Worm (Caenorhabditis elegans) whole organism, L4 larva: ENCODE data around the gene cup-16.

Experiments
- R02D3.7 ChIP-seq: fragments of 150-350 bp; sonication (generic microtip); optimal IDR thresholded peaks from 3 replicates; lab custom pipeline; 2014; ENCODE audit warnings: missing biosample characterization, missing genetic modification characterization
- T20F7.1 ChIP-seq: fragments of 200-800 bp; sonication (Bioruptor generic); optimal IDR thresholded peaks from 2 replicates; lab custom pipeline; 2018; ENCODE audit warnings: mild to moderate bottlenecking, missing genetic modification characterization, missing compliant biosample characterization
- T26A8.4 ChIP-seq: fragments of 200-800 bp; sonication (Bioruptor generic); IDR thresholded peaks from 2 replicates; pipeline ENCODE4 v1.3.6; 2022; ENCODE audit warnings: missing genetic modification characterization, missing compliant biosample characterization
- Y48G9A.11 ChIP-seq: fragments of 200-800 bp; sonication (Bioruptor generic); IDR thresholded peaks from 2 replicates; pipeline ENCODE4 v1.3.6; 2022; ENCODE audit warnings: missing genetic modification reagents, missing genetic modification characterization, missing compliant biosample characterization
- aha-1 ChIP-seq: fragments of 150-350 bp; peaks from one replicate; lab custom pipeline; 2014; ENCODE audit warnings: missing biosample characterization, missing genetic modification characterization
- ceh-20 ChIP-seq: fragments of 200-800 bp; sonication (Bioruptor generic); IDR thresholded peaks from 2 replicates; pipeline ENCODE4 v1.3.6; 2022; ENCODE audit warnings: missing genetic modification reagents, missing genetic modification characterization, missing compliant biosample characterization
- ceh-44 ChIP-seq: fragments of 200-800 bp; sonication (Bioruptor generic); IDR thresholded peaks from 2 replicates; pipeline ENCODE4 v1.3.6; 2022; ENCODE audit warnings: missing genetic modification reagents, missing genetic modification characterization, missing compliant biosample characterization
- cey-2 ChIP-seq: sonication (generic microtip); optimal IDR thresholded peaks from 3 replicates; lab custom pipeline; 2017; ENCODE audit warnings: missing genetic modification characterization, mild to moderate bottlenecking, missing compliant biosample characterization, antibody characterized with exemption, borderline replicate concordance; ENCODE audit not compliant: insufficient read depth
- daf-16 ChIP-seq, 3 experiments: sonication (generic microtip); optimal IDR thresholded peaks; 2 replicates each; lab custom pipeline; 2016 to 2017; ENCODE audit warnings: missing genetic modification characterization in 3 of 3, missing genetic modification reagents in 3 of 3, mild to moderate bottlenecking in 2 of 3, missing compliant biosample characterization in 2 of 3, missing biosample characterization in 1 of 3, moderate library complexity in 1 of 3
- daf-19 ChIP-seq: fragments of 200-800 bp; sonication (Bioruptor generic); conservative IDR thresholded peaks from 2 replicates; pipeline ENCODE4 v1.3.6; 2022; ENCODE audit warnings: missing genetic modification characterization, missing compliant biosample characterization
- dpl-1 ChIP-seq: fragments of 150-350 bp; optimal IDR thresholded peaks from 2 replicates; lab custom pipeline; 2014; ENCODE audit warnings: missing biosample characterization, missing genetic modification reagents, missing genetic modification characterization
- dve-1 ChIP-seq: sonication (generic microtip); optimal IDR thresholded peaks from 2 replicates; lab custom pipeline; 2017; ENCODE audit warnings: antibody characterized with exemption, mild to moderate bottlenecking, missing genetic modification characterization, missing compliant biosample characterization; ENCODE audit not compliant: insufficient read depth
- egl-43 ChIP-seq: fragments of 200-800 bp; sonication (Bioruptor generic); IDR thresholded peaks from 2 replicates; pipeline ENCODE4 v1.3.6; 2022; ENCODE audit warnings: missing genetic modification reagents, missing genetic modification characterization, missing compliant biosample characterization
- fkh-10 ChIP-seq: fragments of 150-350 bp; optimal IDR thresholded peaks from 2 replicates; lab custom pipeline; 2014; ENCODE audit warnings: missing biosample characterization, missing genetic modification reagents, missing genetic modification characterization
- hif-1 ChIP-seq, 2 experiments: sonication (generic microtip); optimal IDR thresholded peaks; 2 replicates each; lab custom pipeline; 2016 to 2017; ENCODE audit warnings: missing compliant biosample characterization in 2 of 2, missing genetic modification characterization in 2 of 2, missing genetic modification reagents in 2 of 2, missing genotype in 2 of 2, mild to moderate bottlenecking in 1 of 2
- hlh-11 ChIP-seq: fragments of 200-800 bp; sonication (Bioruptor generic); optimal IDR thresholded peaks from 2 replicates; lab custom pipeline; 2018; ENCODE audit warnings: mild to moderate bottlenecking, missing genetic modification characterization, missing compliant biosample characterization
- hlh-30 ChIP-seq: sonication (generic microtip); optimal IDR thresholded peaks from 2 replicates; lab custom pipeline; 2017; ENCODE audit warnings: antibody characterized with exemption, mild to moderate bottlenecking, missing genetic modification characterization, missing compliant biosample characterization; ENCODE audit not compliant: insufficient read depth
- hmg-1.1 ChIP-seq: fragments of 200-800 bp; sonication (Bioruptor generic); IDR thresholded peaks from 2 replicates; pipeline ENCODE4 v1.3.6; 2022; ENCODE audit warnings: missing genetic modification reagents, missing genetic modification characterization, missing compliant biosample characterization
- jun-1 ChIP-seq: fragments of 150-350 bp; optimal IDR thresholded peaks from 2 replicates; lab custom pipeline; 2014; ENCODE audit warnings: missing biosample characterization, missing genetic modification reagents, missing genetic modification characterization
- lin-1 ChIP-seq: fragments of 200-800 bp; sonication (Bioruptor generic); IDR thresholded peaks from 2 replicates; pipeline ENCODE4 v1.3.6; 2022; ENCODE audit warnings: missing genetic modification reagents, missing genetic modification characterization, missing compliant biosample characterization
- lin-13 ChIP-seq: fragments of 150-350 bp; optimal IDR thresholded peaks from 2 replicates; lab custom pipeline; 2014; ENCODE audit warnings: missing biosample characterization, missing genetic modification reagents, missing genetic modification characterization
- lin-39 ChIP-seq: fragments of 150-350 bp; optimal IDR thresholded peaks from 2 replicates; lab custom pipeline; 2014; ENCODE audit warnings: missing biosample characterization, missing genetic modification reagents, missing genetic modification characterization
- mdl-1 ChIP-seq, 2 experiments: fragments of 150-350 bp in 1 of 2; sonication (generic microtip) in 1 of 2; optimal IDR thresholded peaks; 2 replicates each; lab custom pipeline; 2014 to 2017; ENCODE audit warnings: missing biosample characterization in 2 of 2, missing genetic modification characterization in 2 of 2
- mes-2 ChIP-seq: sonication (generic microtip); optimal IDR thresholded peaks from 2 replicates; lab custom pipeline; 2016; ENCODE audit warnings: missing genotype, mild to moderate bottlenecking, missing genetic modification characterization, missing compliant biosample characterization; ENCODE audit not compliant: poor library complexity, severe bottlenecking
- mxl-2 ChIP-seq: fragments of 200-800 bp; sonication (Bioruptor generic); conservative IDR thresholded peaks from 2 replicates; pipeline ENCODE4 v1.3.6; 2022; ENCODE audit warnings: missing genetic modification reagents, missing genetic modification characterization, missing compliant biosample characterization
- mxl-3 ChIP-seq: fragments of 200-800 bp; sonication (Bioruptor generic); optimal IDR thresholded peaks from 2 replicates; lab custom pipeline; 2018; ENCODE audit warnings: mild to moderate bottlenecking, missing genetic modification characterization, missing compliant biosample characterization
- nhr-102 ChIP-seq: sonication (generic microtip); optimal IDR thresholded peaks from 2 replicates; lab custom pipeline; 2016; ENCODE audit warnings: mild to moderate bottlenecking, missing genetic modification characterization, moderate library complexity, missing compliant biosample characterization
- nhr-111 ChIP-seq: fragments of 200-800 bp; sonication (Bioruptor generic); optimal IDR thresholded peaks from 2 replicates; lab custom pipeline; 2018; ENCODE audit warnings: mild to moderate bottlenecking, missing genetic modification characterization, missing compliant biosample characterization
- nhr-25 ChIP-seq: sonication (generic microtip); optimal IDR thresholded peaks from 2 replicates; lab custom pipeline; 2017; ENCODE audit warnings: missing genetic modification characterization, mild to moderate bottlenecking, missing compliant biosample characterization, antibody characterized with exemption, moderate library complexity, borderline replicate concordance; ENCODE audit not compliant: insufficient read depth
- nhr-28 ChIP-seq: fragments of 150-350 bp; optimal IDR thresholded peaks from 2 replicates; lab custom pipeline; 2014; ENCODE audit warnings: missing biosample characterization, missing genetic modification characterization
- saeg-2 ChIP-seq: fragments of 200-800 bp; sonication (Bioruptor generic); IDR thresholded peaks from 2 replicates; pipeline ENCODE4 v1.3.6; 2022; ENCODE audit warnings: missing genetic modification reagents, missing genetic modification characterization, missing compliant biosample characterization
- set-16 ChIP-seq: fragments of 200-800 bp; sonication (Bioruptor generic); IDR thresholded peaks from 2 replicates; pipeline ENCODE4 v1.3.6; 2022; ENCODE audit warnings: missing genetic modification reagents, missing genetic modification characterization, missing compliant biosample characterization
- skn-1 ChIP-seq: fragments of 150-350 bp; optimal IDR thresholded peaks from 2 replicates; lab custom pipeline; 2014; ENCODE audit warnings: missing biosample characterization, missing genetic modification characterization
- unc-62 ChIP-seq, 3 experiments: fragments of 150-350 bp in 1 of 3; sonication (generic microtip); optimal IDR thresholded peaks in 2 of 3; peaks in 1 of 3; 1 replicate in 1 of 3; 2 replicates in 2 of 3; lab custom pipeline; 2014 to 2017; ENCODE audit warnings: missing biosample characterization in 3 of 3, missing genetic modification characterization in 3 of 3, missing genetic modification reagents in 3 of 3, missing genotype in 1 of 3
- zip-11 ChIP-seq: fragments of 200-800 bp; sonication (Bioruptor generic); IDR thresholded peaks from 2 replicates; pipeline ENCODE4 v1.3.6; 2022; ENCODE audit warnings: missing genetic modification characterization, missing compliant biosample characterization
- ztf-7 ChIP-seq: fragments of 150-350 bp; optimal IDR thresholded peaks from 2 replicates; lab custom pipeline; 2014; ENCODE audit warnings: missing biosample characterization, missing genetic modification characterization

The cup-16 gene

ce11 chrII:8747939-8748352 lies 41.0 kb downstream of the cup-16 start:
- TF ChIP-seq T20F7.1 (GFP tag; lab: Kevin White, UChicago): no peak
- TF ChIP-seq mxl-2 (GFP tag; lab: Robert Waterston, UW): no peak
- no peak for TF ChIP-seq nhr-111 (GFP tag; lab: Kevin White, UChicago)
- TF ChIP-seq lin-39 (tag; lab: Kevin White, UChicago): no peak
- no peak for TF ChIP-seq mes-2 (tag; lab: Kevin White, UChicago)
- 0 out of 2 replicates have a peak, but pooled peaks have one; percentile 71 for TF ChIP-seq egl-43 (GFP tag; lab: Robert Waterston, UW)
- TF ChIP-seq hlh-11: peak; percentile 33
- no peak for TF ChIP-seq unc-62 (GFP tag; optimal IDR thresholded peaks at IDR 0.05 in 1 of 2; lab: Kevin White, UChicago)
- no peak for TF ChIP-seq unc-62 (tag; optimal IDR thresholded peaks at IDR 0.05; lab: Kevin White, UChicago)
- TF ChIP-seq daf-19 (GFP tag; lab: Robert Waterston, UW): 0 out of 2 replicates have a peak, but pooled peaks have one; percentile 11
- no peak for TF ChIP-seq R02D3.7 (tag; lab: Kevin White, UChicago)
- TF ChIP-seq jun-1: no peak
- no peak for TF ChIP-seq skn-1
- no peak for TF ChIP-seq fkh-10 (GFP tag; lab: Kevin White, UChicago)
- peak; percentile 31 for TF ChIP-seq hlh-30 (tag; lab: Kevin White, UChicago)
- TF ChIP-seq T26A8.4 (GFP tag; lab: Robert Waterston, UW): peak; percentile 14; the same call in 1 of the 2 replicates
- peak in 1 of 2 experiments; percentile 33 for TF ChIP-seq hif-1 (tag; optimal IDR thresholded peaks at IDR 0.05; lab: Kevin White, UChicago)
- TF ChIP-seq dve-1 (tag; lab: Kevin White, UChicago): peak; percentile 52
- TF ChIP-seq set-16 (GFP tag; lab: Robert Waterston, UW): peak; percentile 49
- peak in 1 of 2 experiments; percentile 82 for TF ChIP-seq daf-16 (GFP tag; optimal IDR thresholded peaks at IDR 0.05; lab: Kevin White, UChicago)
- peak; percentile 98 for TF ChIP-seq daf-16 (tag; optimal IDR thresholded peaks at IDR 0.05; lab: Kevin White, UChicago)
- TF ChIP-seq nhr-25 (tag; lab: Kevin White, UChicago): no peak
- TF ChIP-seq mxl-3 (GFP tag; lab: Kevin White, UChicago): peak; percentile 7
- TF ChIP-seq ceh-20: no peak
- TF ChIP-seq Y48G9A.11 (GFP tag; lab: Robert Waterston, UW): no peak
- TF ChIP-seq nhr-28 (tag; lab: Kevin White, UChicago): peak; percentile 38
- TF ChIP-seq ztf-7: peak; percentile 10
- peak in 1 of 2 experiments; percentile 24 for TF ChIP-seq mdl-1 (tag; optimal IDR thresholded peaks at IDR 0.05; lab: Kevin White, UChicago)

- no peak for TF ChIP-seq lin-13 (GFP tag; lab: Kevin White, UChicago)
- no peak for TF ChIP-seq zip-11 (GFP tag; lab: Robert Waterston, UW)
- TF ChIP-seq nhr-102 (tag; lab: Kevin White, UChicago): no peak
- TF ChIP-seq saeg-2 (GFP tag; lab: Robert Waterston, UW): no peak
- TF ChIP-seq dpl-1 (GFP tag; lab: Kevin White, UChicago): no peak
- TF ChIP-seq lin-1: no peak
- no peak for TF ChIP-seq nhr-28 (tag; lab: Kevin White, UChicago)
- no peak for TF ChIP-seq cey-2 (tag; lab: Kevin White, UChicago)
- TF ChIP-seq hmg-1.1 (GFP tag; lab: Robert Waterston, UW): no peak
- TF ChIP-seq aha-1 (tag; lab: Kevin White, UChicago): no peak
- TF ChIP-seq ceh-44: no peak
- TF ChIP-seq, all 104 proteins: peak for 0
Measured at ce11 chrII:8748638-8749037, 41.7 kb downstream of the cup-16 start.
